Worm (Caenorhabditis elegans) whole organism, L2 larva: ENCODE results near the gene npax-1.

Experiments
- Y55F3AM.14 ChIP-seq: fragments of 200-800 bp; sonication (Bioruptor generic); optimal IDR thresholded peaks from 2 replicates; lab custom pipeline; 2018; ENCODE audit warnings: mild to moderate bottlenecking, missing genetic modification characterization, missing compliant biosample characterization
- aly-2 ChIP-seq: fragments of 150-350 bp; optimal IDR thresholded peaks from 2 replicates; lab custom pipeline; 2014; ENCODE audit warnings: missing biosample characterization, missing genetic modification characterization
- ama-1 ChIP-seq: fragments of 150-350 bp; optimal IDR thresholded peaks from 2 replicates; lab custom pipeline; 2018; ENCODE audit warnings: inconsistent platforms
- blmp-1 ChIP-seq: sonication (generic microtip); optimal IDR thresholded peaks from 2 replicates; lab custom pipeline; 2017; ENCODE audit warnings: missing genetic modification characterization, mild to moderate bottlenecking, missing compliant biosample characterization, antibody characterized with exemption, moderate library complexity; ENCODE audit not compliant: insufficient read depth
- ceh-82 ChIP-seq: fragments of 150-350 bp; optimal IDR thresholded peaks from 2 replicates; lab custom pipeline; 2014; ENCODE audit warnings: missing biosample characterization, missing genetic modification characterization
- elt-3 ChIP-seq: sonication (generic microtip); optimal IDR thresholded peaks from 2 replicates; lab custom pipeline; 2017; ENCODE audit warnings: missing biosample characterization, missing genetic modification characterization
- lsy-2 ChIP-seq, 2 experiments: fragments of 150-350 bp in 1 of 2; sonication (generic microtip) in 1 of 2; optimal IDR thresholded peaks; 2 replicates each; lab custom pipeline; 2014 to 2017; ENCODE audit warnings: missing biosample characterization in 2 of 2, missing genetic modification characterization in 2 of 2
- mbf-1 ChIP-seq: sonication (generic microtip); optimal IDR thresholded peaks from 2 replicates; lab custom pipeline; 2017; ENCODE audit warnings: missing biosample characterization, missing genetic modification characterization
- nhr-6 ChIP-seq: fragments of 150-350 bp; optimal IDR thresholded peaks from 2 replicates; lab custom pipeline; 2014; ENCODE audit warnings: missing biosample characterization, missing genetic modification characterization
- snpc-4 ChIP-seq: fragments of 150-350 bp; optimal IDR thresholded peaks from 2 replicates; lab custom pipeline; 2014; ENCODE audit warnings: missing biosample characterization, missing genetic modification characterization
- unc-62 ChIP-seq: fragments of 150-350 bp; optimal IDR thresholded peaks from 2 replicates; lab custom pipeline; 2014; ENCODE audit warnings: missing biosample characterization, missing genetic modification reagents, missing genetic modification characterization
- zag-1 ChIP-seq: fragments of 150-350 bp; optimal IDR thresholded peaks from 2 replicates; lab custom pipeline; 2014; ENCODE audit warnings: missing biosample characterization, missing genetic modification characterization

ce11 chrII:7326199-7326598, 4.9 kb downstream of the npax-1 start:
- TF ChIP-seq ceh-82 (tag; lab: Kevin White, UChicago) (no peak), nhr-6 (no peak), zag-1 (tag; lab: Kevin White, UChicago) (no peak), snpc-4 (tag; lab: Kevin White, UChicago) (no peak), blmp-1 (tag; lab: Kevin White, UChicago) (no peak), ama-1 (lab: Kevin White, UChicago) (no peak), mbf-1 (tag; lab: Kevin White, UChicago) (no peak), unc-62 (GFP tag; lab: Kevin White, UChicago) (no peak), elt-3 (tag; lab: Kevin White, UChicago) (no peak), aly-2 (no peak), Y55F3AM.14 (GFP tag; lab: Kevin White, UChicago) (no peak), lsy-2 (tag; optimal IDR thresholded peaks at IDR 0.05; lab: Kevin White, UChicago) (no peak)
